Worm (Caenorhabditis elegans) whole organism, L2 larva: ENCODE results near the gene hpo-26.

Experiments
- aly-2 ChIP-seq: fragments of 150-350 bp; optimal IDR thresholded peaks from 2 replicates; lab custom pipeline; 2014; ENCODE audit warnings: missing biosample characterization, missing genetic modification characterization
- ceh-82 ChIP-seq: fragments of 150-350 bp; optimal IDR thresholded peaks from 2 replicates; lab custom pipeline; 2014; ENCODE audit warnings: missing biosample characterization, missing genetic modification characterization
- egl-27 ChIP-seq: sonication (generic microtip); optimal IDR thresholded peaks from 3 replicates; lab custom pipeline; 2017; ENCODE audit warnings: missing biosample characterization, missing genetic modification reagents, missing genetic modification characterization
- lin-13 ChIP-seq: fragments of 150-350 bp; optimal IDR thresholded peaks from 2 replicates; lab custom pipeline; 2014; ENCODE audit warnings: missing biosample characterization, missing genetic modification reagents, missing genetic modification characterization
- lsy-2 ChIP-seq, 2 experiments: fragments of 150-350 bp in 1 of 2; sonication (generic microtip) in 1 of 2; optimal IDR thresholded peaks; 2 replicates each; lab custom pipeline; 2014 to 2017; ENCODE audit warnings: missing biosample characterization in 2 of 2, missing genetic modification characterization in 2 of 2
- nhr-25 ChIP-seq: fragments of 150-350 bp; sonication (generic microtip); optimal IDR thresholded peaks from 3 replicates; lab custom pipeline; 2014; ENCODE audit warnings: missing biosample characterization, missing genetic modification characterization
- nhr-77 ChIP-seq: fragments of 150-350 bp; optimal IDR thresholded peaks from 2 replicates; lab custom pipeline; 2014; ENCODE audit warnings: missing biosample characterization, missing genetic modification characterization
- peb-1 ChIP-seq: fragments of 150-350 bp; optimal IDR thresholded peaks from 2 replicates; lab custom pipeline; 2014; ENCODE audit warnings: missing biosample characterization, missing genetic modification characterization
- snpc-4 ChIP-seq: fragments of 150-350 bp; optimal IDR thresholded peaks from 2 replicates; lab custom pipeline; 2014; ENCODE audit warnings: missing biosample characterization, missing genetic modification characterization
- unc-39 ChIP-seq: fragments of 150-350 bp; optimal IDR thresholded peaks from 2 replicates; lab custom pipeline; 2014; ENCODE audit warnings: missing biosample characterization, missing genetic modification characterization
- unc-62 ChIP-seq: fragments of 150-350 bp; optimal IDR thresholded peaks from 2 replicates; lab custom pipeline; 2014; ENCODE audit warnings: missing biosample characterization, missing genetic modification reagents, missing genetic modification characterization
- zag-1 ChIP-seq: fragments of 150-350 bp; optimal IDR thresholded peaks from 2 replicates; lab custom pipeline; 2014; ENCODE audit warnings: missing biosample characterization, missing genetic modification characterization

ce11 chrV:6524757-6525156, 8.1 kb downstream of the hpo-26 start, which contains the start of gene acs-1:
- TF ChIP-seq unc-62 (no peak), snpc-4 (tag; lab: Kevin White, UChicago) (no peak), aly-2 (tag; lab: Kevin White, UChicago) (no peak), lsy-2 (tag; optimal IDR thresholded peaks at IDR 0.05; lab: Kevin White, UChicago) (no peak), zag-1 (tag; lab: Kevin White, UChicago) (no peak), egl-27 (tag; lab: Kevin White, UChicago) (peak; percentile 19), peb-1 (tag; lab: Kevin White, UChicago) (no peak), lin-13 (GFP tag; lab: Kevin White, UChicago) (no peak), nhr-25 (tag; lab: Kevin White, UChicago) (no peak), nhr-77 (tag; lab: Kevin White, UChicago) (no peak), unc-39 (tag; lab: Kevin White, UChicago) (no peak), ceh-82 (no peak)
